Worm (Caenorhabditis elegans): ENCODE data around the gene nhr-96.

nhr-96 gene

DNA sequence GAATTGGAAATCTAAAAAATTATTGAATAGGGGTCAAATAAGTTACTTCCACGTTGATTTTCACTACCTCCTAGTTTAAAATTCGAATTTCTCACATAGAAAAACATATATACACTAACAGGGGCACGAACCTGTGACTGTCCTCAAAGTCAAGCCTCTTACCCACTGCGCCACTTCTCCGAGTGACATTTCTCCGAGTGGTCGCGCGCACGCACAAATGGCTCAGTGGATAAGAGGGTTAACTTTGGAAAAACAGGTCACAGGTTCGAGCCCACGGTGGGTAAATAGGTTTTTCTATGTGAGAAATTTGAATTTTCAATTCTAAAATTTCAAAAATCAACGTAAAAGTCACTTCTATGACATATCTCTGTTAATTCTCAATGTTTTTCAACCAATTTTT, 44.0 kb downstream of the nhr-96 start:
- TF ChIP-seq hmg-4 (GFP tag; optimal IDR thresholded peaks at IDR 0.05) = no peak
- no peak for TF ChIP-seq hnd-1 (tag; optimal IDR thresholded peaks at IDR 0.05)
- no peak for TF ChIP-seq scrt-1 (GFP tag; IDR thresholded peaks at IDR 0.05)
- TF ChIP-seq tbx-11 (GFP tag; IDR thresholded peaks at IDR 0.05) = no peak

DNA sequence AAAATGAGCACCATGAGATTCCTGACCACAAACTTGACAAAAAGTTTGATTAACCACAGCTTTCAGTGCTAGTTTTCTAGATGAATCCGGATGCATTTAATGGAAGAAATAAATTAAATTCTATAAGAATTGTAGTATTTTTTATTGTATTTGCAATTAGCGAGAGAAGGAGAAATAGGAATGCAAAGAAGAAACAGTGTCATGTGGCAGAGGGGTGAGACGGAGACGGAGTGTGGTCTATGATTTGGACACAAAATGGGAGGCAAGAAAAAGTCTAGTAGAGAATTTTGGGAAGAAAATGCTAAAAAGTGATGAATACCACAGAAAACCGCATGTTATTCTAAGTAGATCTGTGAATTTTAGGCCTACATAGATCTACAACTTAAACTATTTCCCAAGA, 44.8 kb downstream of the nhr-96 start, which contains the start of gene nhr-59:
Gene nhr-59, minus strand, starts transcription at position 214 of the 400 bp plus-strand sequence.
- no peak for TF ChIP-seq hmbx-1 (tag; optimal IDR thresholded peaks at IDR 0.05)
- no peak for TF ChIP-seq B0310.2 (tag; optimal IDR thresholded peaks at IDR 0.05)
- TF ChIP-seq ceh-36 (tag; optimal IDR thresholded peaks at IDR 0.05) = no peak
- TF ChIP-seq hnd-1 (tag; optimal IDR thresholded peaks at IDR 0.05) = no peak
- no peak for TF ChIP-seq tra-4 (tag; optimal IDR thresholded peaks at IDR 0.05)
- TF ChIP-seq pes-1 (GFP tag; IDR thresholded peaks at IDR 0.05) = no peak

DNA sequence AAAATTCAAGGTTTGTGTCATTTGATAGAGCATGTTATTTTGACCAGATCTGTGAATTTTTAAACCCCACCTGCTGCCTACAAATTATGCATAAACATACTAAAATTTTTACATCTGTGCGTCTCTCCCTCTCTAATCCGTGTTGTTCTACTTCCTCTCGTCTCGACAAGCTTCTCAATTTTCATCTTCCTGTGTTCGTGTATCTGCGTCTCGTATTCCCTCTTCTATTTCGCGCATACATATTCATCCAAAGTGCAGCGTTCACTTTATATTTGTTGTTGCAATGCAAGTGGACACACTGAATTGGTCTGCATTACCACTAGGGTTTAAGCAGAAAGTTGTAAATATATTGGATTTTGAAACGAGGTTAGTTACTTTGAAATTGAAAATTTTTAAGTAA, 45.3 kb downstream of the nhr-96 start, which contains the start of gene fbxa-137:
Gene fbxa-137, plus strand, starts transcription at position 274 of the 400 bp plus-strand sequence.
- no peak for TF ChIP-seq sea-1 (GFP tag; conservative IDR thresholded peaks at IDR 0.05)
- TF ChIP-seq tbx-11 (GFP tag; IDR thresholded peaks at IDR 0.05) = no peak
- TF ChIP-seq aly-1 (tag; optimal IDR thresholded peaks at IDR 0.05) = no peak
- TF ChIP-seq ets-7 (tag; optimal IDR thresholded peaks at IDR 0.05) = no peak
- TF ChIP-seq hnd-1 (tag; optimal IDR thresholded peaks at IDR 0.05) = no peak
- no peak for TF ChIP-seq pes-1 (GFP tag; IDR thresholded peaks at IDR 0.05)
- TF ChIP-seq tbx-37 (GFP tag; conservative IDR thresholded peaks at IDR 0.05) = no peak
- no peak for TF ChIP-seq ceh-36 (tag; optimal IDR thresholded peaks at IDR 0.05)
- TF ChIP-seq hmbx-1 (tag; optimal IDR thresholded peaks at IDR 0.05) = no peak
- no peak for TF ChIP-seq tra-4 (tag; optimal IDR thresholded peaks at IDR 0.05)
- no peak for TF ChIP-seq scrt-1 (GFP tag; IDR thresholded peaks at IDR 0.05)
- TF ChIP-seq B0310.2 (tag; optimal IDR thresholded peaks at IDR 0.05) = no peak
- TF ChIP-seq hmg-4 (GFP tag; optimal IDR thresholded peaks at IDR 0.05) = no peak
- TF ChIP-seq F13C5.2 (tag; optimal IDR thresholded peaks at IDR 0.05) = no peak
- TF ChIP-seq ama-1 (optimal IDR thresholded peaks at IDR 0.05) = no peak
- no peak for TF ChIP-seq flt-1 (GFP tag; IDR thresholded peaks at IDR 0.05)
- TF ChIP-seq ceh-13 (GFP tag; optimal IDR thresholded peaks at IDR 0.05) = no peak

DNA sequence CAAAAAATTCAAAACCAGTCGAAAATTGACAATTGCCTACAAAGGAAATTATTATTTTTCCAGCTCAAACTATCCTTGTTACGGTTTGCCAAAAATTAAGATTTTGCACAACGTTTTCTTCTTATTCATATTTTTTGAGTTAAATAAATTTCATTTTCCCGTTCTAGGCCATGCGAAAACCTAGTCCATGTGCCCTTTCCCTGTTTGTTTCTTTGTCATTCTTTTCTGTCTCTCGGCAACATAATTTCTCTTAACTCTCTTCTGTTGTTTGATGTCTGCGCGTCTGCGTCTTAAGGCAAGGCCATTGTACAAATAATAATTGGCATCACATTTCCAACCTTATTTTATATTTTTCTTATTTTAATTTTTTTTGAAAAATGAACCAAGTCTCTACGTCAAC, 48.2 kb downstream of the nhr-96 start, which contains the start of gene nhr-228:
Gene nhr-228, plus strand, starts transcription at position 261 of the 400 bp plus-strand sequence.
- no peak for TF ChIP-seq ets-7 (tag; optimal IDR thresholded peaks at IDR 0.05)
- no peak for TF ChIP-seq tbx-37 (GFP tag; conservative IDR thresholded peaks at IDR 0.05)
- no peak for TF ChIP-seq ceh-13 (GFP tag; optimal IDR thresholded peaks at IDR 0.05)
- TF ChIP-seq hmg-4 (GFP tag; optimal IDR thresholded peaks at IDR 0.05) = no peak
- no peak for TF ChIP-seq flt-1 (GFP tag; IDR thresholded peaks at IDR 0.05)
- TF ChIP-seq F13C5.2 (tag; optimal IDR thresholded peaks at IDR 0.05) = no peak
- no peak for TF ChIP-seq tbx-11 (GFP tag; IDR thresholded peaks at IDR 0.05)
- TF ChIP-seq tra-4 (tag; optimal IDR thresholded peaks at IDR 0.05) = no peak
